Fruit fly (Drosophila melanogaster) whole organism: Measurements from ENCODE around the gene SoYb.

Source experiments
- CG8478 ChIP-seq: fragments of >200 bp; optimal IDR thresholded peaks from 2 replicates; lab custom pipeline; 2018; ENCODE audit warnings: inconsistent platforms
- Dll ChIP-seq: fragments of >200 bp; optimal IDR thresholded peaks from 2 replicates; lab custom pipeline; 2017
- EcR ChIP-seq, 2 experiments: fragments of >200 bp; optimal IDR thresholded peaks; 2 replicates each; lab custom pipeline; 2017; ENCODE audit warnings: missing biosample characterization in 2 of 2, missing genetic modification characterization in 2 of 2, missing genetic modification reagents in 2 of 2
- pan ChIP-seq: fragments of >200 bp; optimal IDR thresholded peaks from 2 replicates; lab custom pipeline; 2017
- psq ChIP-seq: fragments of >200 bp; optimal IDR thresholded peaks from 2 replicates; lab custom pipeline; 2017
- usp ChIP-seq: fragments of >200 bp; optimal IDR thresholded peaks from 2 replicates; lab custom pipeline; 2017; ENCODE audit warnings: missing biosample characterization, missing genetic modification characterization, mixed read lengths

SoYb gene

dm6 chr2L:9972624-9973023, 29.9 kb downstream of the SoYb start:
- no peak for TF ChIP-seq EcR (GFP tag; optimal IDR thresholded peaks at IDR 0.05; lab: Kevin White, UChicago)
- TF ChIP-seq psq (lab: Kevin White, UChicago) = no peak
- TF ChIP-seq usp = no peak
- TF ChIP-seq CG8478 = no peak
- TF ChIP-seq Dll = no peak
- TF ChIP-seq pan (lab: Kevin White, UChicago) = no peak

dm6 chr2L:9968201-9968727, 34.3 kb downstream of the SoYb start:
- TF ChIP-seq EcR (GFP tag; optimal IDR thresholded peaks at IDR 0.05; lab: Kevin White, UChicago) (no peak), usp (no peak), psq (lab: Kevin White, UChicago) (no peak), CG8478 (no peak)

- TF ChIP-seq psq (lab: Kevin White, UChicago) = no peak
- TF ChIP-seq pan (lab: Kevin White, UChicago) = no peak
- TF ChIP-seq EcR (GFP tag; optimal IDR thresholded peaks at IDR 0.05; lab: Kevin White, UChicago) = no peak
- TF ChIP-seq usp = no peak
- no peak for TF ChIP-seq Dll
- no peak for TF ChIP-seq CG8478
Measured at dm6 chr2L:9966983-9967737, 35.4 kb downstream of the SoYb start, which contains the start of the genes Dref and RpL13. Gene Dref (minus strand): TSS chr2L:9967229. Gene RpL13 (plus strand): TSS chr2L:9967313.

- TF ChIP-seq pan (lab: Kevin White, UChicago) = no peak
- TF ChIP-seq usp = no peak
- no peak for TF ChIP-seq Dll
- TF ChIP-seq psq (lab: Kevin White, UChicago) = no peak
- no peak for TF ChIP-seq CG8478
- TF ChIP-seq EcR (GFP tag; optimal IDR thresholded peaks at IDR 0.05; lab: Kevin White, UChicago) = no peak
Measured at dm6 chr2L:9963603-9964042, 38.9 kb downstream of the SoYb start, which contains the start of gene CG5850. Gene CG5850 (minus strand): TSS chr2L:9963949.

dm6 chr2L:9960758-9961157, 41.8 kb downstream of the SoYb start:
- TF ChIP-seq psq (lab: Kevin White, UChicago) = no peak
- no peak for TF ChIP-seq CG8478
- TF ChIP-seq pan (lab: Kevin White, UChicago) = no peak

dm6 chr2L:9956993-9957652, 45.4 kb downstream of the SoYb start, which contains the start of the genes CG4658 and CG5846:
Gene CG4658 (plus strand): TSS chr2L:9957132.
Gene CG5846 (minus strand): TSS chr2L:9957237.
- no peak for TF ChIP-seq Dll
- peak; percentile 96 for TF ChIP-seq pan (lab: Kevin White, UChicago)
- no peak for TF ChIP-seq psq (lab: Kevin White, UChicago)
- no peak for TF ChIP-seq EcR (GFP tag; optimal IDR thresholded peaks at IDR 0.05; lab: Kevin White, UChicago)
- no peak for TF ChIP-seq CG8478

dm6 chr2L:9954696-9955095, 47.8 kb downstream of the SoYb start:
- TF ChIP-seq psq (lab: Kevin White, UChicago) = no peak

- no peak for TF ChIP-seq CG8478
- TF ChIP-seq pan (lab: Kevin White, UChicago) = no peak
Measured at dm6 chr2L:9954119-9954518, 48.4 kb downstream of the SoYb start, which contains the start of the genes CG13126 and CG4709. Gene CG13126 (minus strand): TSS chr2L:9954181. Gene CG4709 (plus strand): TSS chr2L:9954325.

- TF ChIP-seq pan (lab: Kevin White, UChicago) (no peak), usp (no peak)
Measured at dm6 chr2L:9949178-9950062, 53.1 kb downstream of the SoYb start.

- TF ChIP-seq pan (lab: Kevin White, UChicago) = no peak
- no peak for TF ChIP-seq CG8478
- TF ChIP-seq psq (lab: Kevin White, UChicago) = no peak
- TF ChIP-seq usp = no peak
- no peak for TF ChIP-seq EcR (GFP tag; optimal IDR thresholded peaks at IDR 0.05; lab: Kevin White, UChicago)
- TF ChIP-seq Dll = no peak
Measured at dm6 chr2L:9948520-9948858, 54.0 kb downstream of the SoYb start.

dm6 chr2L:9947738-9948519, 54.6 kb downstream of the SoYb start:
- TF ChIP-seq psq (lab: Kevin White, UChicago) (no peak), pan (lab: Kevin White, UChicago) (no peak), CG8478 (no peak), usp (no peak)

dm6 chr2L:9947265-9947664, 55.3 kb downstream of the SoYb start, which contains the start of gene CG5853:
Gene CG5853 (minus strand): TSS chr2L:9947648.
- TF ChIP-seq usp (no peak), psq (lab: Kevin White, UChicago) (no peak), pan (lab: Kevin White, UChicago) (no peak), CG8478 (no peak), EcR (GFP tag; optimal IDR thresholded peaks at IDR 0.05; lab: Kevin White, UChicago) (no peak), Dll (no peak)
